Worm (Caenorhabditis elegans) whole organism, late embryonic: ENCODE data around the gene mrck-1.
A peak's percentile ranks its signal among the peaks of the same experiment; 100 is the strongest.

Experiments
- C38D4.7 ChIP-seq: fragments of 200-800 bp; sonication (Bioruptor generic); optimal IDR thresholded peaks from 2 replicates; lab custom pipeline; 2018; ENCODE audit warnings: mild to moderate bottlenecking, missing genetic modification characterization, moderate library complexity, missing compliant biosample characterization
- K02D7.2 ChIP-seq: sonication (generic microtip); optimal IDR thresholded peaks from 2 replicates; lab custom pipeline; 2017; ENCODE audit warnings: mild to moderate bottlenecking, missing genetic modification characterization, missing compliant biosample characterization
- T23F11.4 ChIP-seq: fragments of 200-800 bp; sonication (Bioruptor generic); optimal IDR thresholded peaks from 2 replicates; lab custom pipeline; 2018; ENCODE audit warnings: mild to moderate bottlenecking, missing genetic modification characterization, missing compliant biosample characterization
- ahr-1 ChIP-seq: sonication (generic microtip); optimal IDR thresholded peaks from 2 replicates; lab custom pipeline; 2016; ENCODE audit warnings: missing genetic modification characterization, missing compliant biosample characterization
- ama-1 ChIP-seq: fragments of 150-350 bp; optimal IDR thresholded peaks from 2 replicates; lab custom pipeline; 2014
- ceh-14 ChIP-seq: sonication (generic microtip); optimal IDR thresholded peaks from 2 replicates; lab custom pipeline; 2016; ENCODE audit warnings: missing genotype, missing genetic modification characterization, missing compliant biosample characterization
- ceh-18 ChIP-seq: sonication (generic microtip); optimal IDR thresholded peaks from 2 replicates; lab custom pipeline; 2016; ENCODE audit warnings: missing genetic modification characterization, missing compliant biosample characterization
- ceh-22 ChIP-seq: sonication (generic microtip); optimal IDR thresholded peaks from 2 replicates; lab custom pipeline; 2017; ENCODE audit warnings: missing biosample characterization, missing genetic modification characterization
- ceh-31 ChIP-seq: sonication (generic microtip); optimal IDR thresholded peaks from 2 replicates; lab custom pipeline; 2016; ENCODE audit warnings: missing genetic modification characterization, missing compliant biosample characterization
- ceh-45 ChIP-seq: fragments of 200-800 bp; sonication (Bioruptor generic); IDR thresholded peaks from 2 replicates; pipeline ENCODE4 v1.3.6; 2022; ENCODE audit warnings: missing genetic modification reagents, missing genetic modification characterization, missing compliant biosample characterization
- ceh-6 ChIP-seq: fragments of 200-800 bp; sonication (Bioruptor generic); optimal IDR thresholded peaks from 2 replicates; lab custom pipeline; 2018; ENCODE audit warnings: mild to moderate bottlenecking, missing genetic modification characterization, missing compliant biosample characterization
- ceh-9 ChIP-seq: sonication (generic microtip); optimal IDR thresholded peaks from 2 replicates; lab custom pipeline; 2016; ENCODE audit warnings: mild to moderate bottlenecking, missing genetic modification characterization, inconsistent platforms, missing compliant biosample characterization
- che-1 ChIP-seq: sonication (generic microtip); optimal IDR thresholded peaks from 2 replicates; lab custom pipeline; 2016; ENCODE audit warnings: mild to moderate bottlenecking, missing genetic modification characterization, missing compliant biosample characterization
- dmd-4 ChIP-seq: sonication (generic microtip); optimal IDR thresholded peaks from 2 replicates; lab custom pipeline; 2016; ENCODE audit warnings: borderline replicate concordance, missing genetic modification characterization, missing compliant biosample characterization
- dve-1 ChIP-seq: sonication (generic microtip); optimal IDR thresholded peaks from 2 replicates; lab custom pipeline; 2017; ENCODE audit warnings: antibody characterized with exemption, mild to moderate bottlenecking, missing genetic modification characterization, missing compliant biosample characterization
- elt-2 ChIP-seq: sonication (generic microtip); optimal IDR thresholded peaks from 2 replicates; lab custom pipeline; 2016; ENCODE audit warnings: missing genetic modification reagents, missing genetic modification characterization, missing compliant biosample characterization
- ets-4 ChIP-seq: sonication (generic microtip); optimal IDR thresholded peaks from 2 replicates; lab custom pipeline; 2016; ENCODE audit warnings: missing genetic modification characterization, missing compliant biosample characterization
- eyg-1 ChIP-seq: sonication (generic microtip); optimal IDR thresholded peaks from 2 replicates; lab custom pipeline; 2016; ENCODE audit warnings: missing genotype, missing genetic modification characterization, missing compliant biosample characterization
- fkh-10 ChIP-seq: fragments of 150-350 bp; optimal IDR thresholded peaks from 2 replicates; lab custom pipeline; 2014; ENCODE audit warnings: missing biosample characterization, missing genetic modification reagents, missing genetic modification characterization
- fkh-6 ChIP-seq: sonication (generic microtip); optimal IDR thresholded peaks from 2 replicates; lab custom pipeline; 2016; ENCODE audit warnings: missing genetic modification characterization, missing compliant biosample characterization
- gmeb-2 ChIP-seq: sonication (generic microtip); optimal IDR thresholded peaks from 2 replicates; lab custom pipeline; 2016; ENCODE audit warnings: missing genetic modification characterization, inconsistent platforms, missing compliant biosample characterization
- hlh-15 ChIP-seq: sonication (generic microtip); optimal IDR thresholded peaks from 2 replicates; lab custom pipeline; 2016; ENCODE audit warnings: missing genetic modification characterization, missing compliant biosample characterization
- hlh-30 ChIP-seq: sonication (generic microtip); optimal IDR thresholded peaks from 2 replicates; lab custom pipeline; 2017; ENCODE audit warnings: antibody characterized with exemption, missing genetic modification characterization, missing compliant biosample characterization; ENCODE audit not compliant: insufficient read depth
- hlh-6 ChIP-seq: sonication (generic microtip); optimal IDR thresholded peaks from 2 replicates; lab custom pipeline; 2016; ENCODE audit warnings: missing genotype, missing genetic modification characterization, missing compliant biosample characterization
- hlh-8 ChIP-seq: sonication (generic microtip); optimal IDR thresholded peaks from 2 replicates; lab custom pipeline; 2016; ENCODE audit warnings: missing genotype, missing genetic modification characterization, missing compliant biosample characterization
- mec-3 ChIP-seq: sonication (generic microtip); optimal IDR thresholded peaks from 2 replicates; lab custom pipeline; 2016; ENCODE audit warnings: borderline replicate concordance, missing genetic modification characterization, missing compliant biosample characterization
- nfya-1 ChIP-seq: sonication (generic microtip); optimal IDR thresholded peaks from 2 replicates; lab custom pipeline; 2017; ENCODE audit warnings: missing genetic modification characterization, mild to moderate bottlenecking, missing compliant biosample characterization, antibody characterized with exemption, moderate library complexity
- nhr-232 ChIP-seq: sonication (generic microtip); optimal IDR thresholded peaks from 2 replicates; lab custom pipeline; 2016; ENCODE audit warnings: missing genetic modification characterization, missing compliant biosample characterization
- pat-9 ChIP-seq: fragments of 200-800 bp; sonication (Bioruptor generic); optimal IDR thresholded peaks from 2 replicates; lab custom pipeline; 2018; ENCODE audit warnings: mild to moderate bottlenecking, missing genetic modification characterization, moderate library complexity, missing compliant biosample characterization
- pax-1 ChIP-seq: fragments of 150-350 bp; optimal IDR thresholded peaks from 2 replicates; lab custom pipeline; 2014; ENCODE audit warnings: missing biosample characterization, missing genetic modification characterization
- pha-2 ChIP-seq: sonication (generic microtip); optimal IDR thresholded peaks from 2 replicates; lab custom pipeline; 2017; ENCODE audit warnings: mild to moderate bottlenecking, missing genetic modification characterization, missing compliant biosample characterization
- pha-4 ChIP-seq: fragments of 150-350 bp; optimal IDR thresholded peaks from 2 replicates; lab custom pipeline; 2018; ENCODE audit warnings: missing biosample characterization, missing genetic modification reagents, missing genetic modification characterization
- pqm-1 ChIP-seq: sonication (generic microtip); optimal IDR thresholded peaks from 2 replicates; lab custom pipeline; 2016; ENCODE audit warnings: missing genetic modification characterization, missing compliant biosample characterization
- pros-1 ChIP-seq: fragments of 150-350 bp; optimal IDR thresholded peaks from 2 replicates; lab custom pipeline; 2014; ENCODE audit warnings: missing biosample characterization, missing genetic modification reagents, missing genetic modification characterization
- rnt-1 ChIP-seq: sonication (generic microtip); optimal IDR thresholded peaks from 2 replicates; lab custom pipeline; 2016; ENCODE audit warnings: missing genetic modification characterization, missing compliant biosample characterization
- sdc-2 ChIP-seq: sonication (generic microtip); optimal IDR thresholded peaks from 2 replicates; lab custom pipeline; 2016; ENCODE audit warnings: missing genotype, missing genetic modification characterization, missing compliant biosample characterization
- sox-2 ChIP-seq: fragments of 200-800 bp; sonication (Bioruptor generic); IDR thresholded peaks from 2 replicates; pipeline ENCODE4 v1.3.6; 2022; ENCODE audit warnings: missing genetic modification reagents, missing genetic modification characterization, missing compliant biosample characterization
- sox-4 ChIP-seq: sonication (generic microtip); optimal IDR thresholded peaks from 2 replicates; lab custom pipeline; 2017; ENCODE audit warnings: mild to moderate bottlenecking, missing genetic modification characterization, inconsistent platforms, missing compliant biosample characterization
- tbx-2 ChIP-seq: sonication (generic microtip); optimal IDR thresholded peaks from 2 replicates; lab custom pipeline; 2016; ENCODE audit warnings: missing genetic modification characterization, missing compliant biosample characterization
- tbx-7 ChIP-seq: sonication (generic microtip); optimal IDR thresholded peaks from 2 replicates; lab custom pipeline; 2016; ENCODE audit warnings: missing genotype, missing genetic modification characterization, missing compliant biosample characterization
- ttx-3 ChIP-seq: sonication (generic microtip); optimal IDR thresholded peaks from 2 replicates; lab custom pipeline; 2016; ENCODE audit warnings: missing genetic modification reagents, missing genetic modification characterization, missing compliant biosample characterization
- unc-3 ChIP-seq, 2 experiments: fragments of 200-800 bp in 1 of 2; sonication (Bioruptor generic) in 1 of 2; sonication (generic microtip) in 1 of 2; conservative IDR thresholded peaks in 1 of 2; optimal IDR thresholded peaks in 1 of 2; 2 replicates each; pipeline versions ENCODE4 v1.3.6 to Lab custom; 2016 to 2022; ENCODE audit warnings: missing compliant biosample characterization in 2 of 2, missing genetic modification characterization in 2 of 2, missing genetic modification reagents in 1 of 2
- unc-42 ChIP-seq: sonication (generic microtip); optimal IDR thresholded peaks from 2 replicates; lab custom pipeline; 2016; ENCODE audit warnings: missing genotype, missing genetic modification characterization, missing compliant biosample characterization
- unc-55 ChIP-seq: sonication (generic microtip); optimal IDR thresholded peaks from 2 replicates; lab custom pipeline; 2017; ENCODE audit warnings: missing biosample characterization, missing genetic modification reagents, missing genetic modification characterization
- ztf-16 ChIP-seq: sonication (generic microtip); optimal IDR thresholded peaks from 2 replicates; lab custom pipeline; 2017; ENCODE audit warnings: missing genetic modification characterization, missing compliant biosample characterization

The mrck-1 gene

ce11 chrV:6229457-6229949 lies 37.6 kb downstream of the mrck-1 start:
- TF ChIP-seq ceh-6 (GFP tag; lab: Kevin White, UChicago), result no peak
- no peak for TF ChIP-seq ztf-16 (tag; lab: Kevin White, UChicago)
- TF ChIP-seq ceh-31 (tag; lab: Kevin White, UChicago), result peak; percentile 8
- TF ChIP-seq ets-4 (tag; lab: Kevin White, UChicago), result peak; percentile 0
- TF ChIP-seq hlh-15 (tag; lab: Kevin White, UChicago), result no peak
- no peak for TF ChIP-seq pax-1 (tag; lab: Kevin White, UChicago)
- no peak for TF ChIP-seq pha-2 (tag; lab: Kevin White, UChicago)
- no peak for TF ChIP-seq ama-1 (lab: Kevin White, UChicago)
- peak; percentile 46 for TF ChIP-seq rnt-1 (tag; lab: Kevin White, UChicago)
- peak; percentile 82 for TF ChIP-seq ceh-18 (tag; lab: Kevin White, UChicago)
- TF ChIP-seq ceh-9, result no peak
- TF ChIP-seq unc-3 (GFP tag; conservative IDR thresholded peaks at IDR 0.05; lab: Robert Waterston, UW), result no peak
- no peak for TF ChIP-seq unc-3 (tag; optimal IDR thresholded peaks at IDR 0.05; lab: Kevin White, UChicago)
- TF ChIP-seq pqm-1 (tag; lab: Kevin White, UChicago), result peak; percentile 68
- peak; percentile 97 for TF ChIP-seq elt-2 (tag; lab: Kevin White, UChicago)

ce11 chrV:6228920-6229456 lies 38.1 kb downstream of the mrck-1 start:
- TF ChIP-seq ztf-16 (tag; lab: Kevin White, UChicago), result no peak
- no peak for TF ChIP-seq pqm-1 (tag; lab: Kevin White, UChicago)
- TF ChIP-seq pat-9, result no peak
- TF ChIP-seq elt-2 (tag; lab: Kevin White, UChicago), result no peak
- TF ChIP-seq hlh-6, result no peak
- no peak for TF ChIP-seq tbx-7 (tag; lab: Kevin White, UChicago)
- no peak for TF ChIP-seq pros-1 (tag; lab: Kevin White, UChicago)
- no peak for TF ChIP-seq sox-2 (GFP tag; lab: Robert Waterston, UW)
- no peak for TF ChIP-seq gmeb-2 (tag; lab: Kevin White, UChicago)
- no peak for TF ChIP-seq ceh-45 (GFP tag; lab: Robert Waterston, UW)
- TF ChIP-seq rnt-1 (tag; lab: Kevin White, UChicago), result no peak
- no peak for TF ChIP-seq hlh-30
- TF ChIP-seq pax-1 (tag; lab: Kevin White, UChicago), result no peak
- no peak for TF ChIP-seq ahr-1
- TF ChIP-seq ceh-22, result no peak
- no peak for TF ChIP-seq ceh-31 (tag; lab: Kevin White, UChicago)
- no peak for TF ChIP-seq ceh-14 (tag; lab: Kevin White, UChicago)

ce11 chrV:6228400-6228895 lies 38.6 kb downstream of the mrck-1 start:
- TF ChIP-seq dve-1 (tag; lab: Kevin White, UChicago) (no peak), ceh-22 (peak; percentile 10), nfya-1 (peak; percentile 54), C38D4.7 (GFP tag; lab: Kevin White, UChicago) (no peak), unc-55 (GFP tag; lab: Kevin White, UChicago) (peak; percentile 1), dmd-4 (tag; lab: Kevin White, UChicago) (no peak), sdc-2 (tag; lab: Kevin White, UChicago) (no peak), fkh-6 (tag; lab: Kevin White, UChicago) (no peak), tbx-2 (tag; lab: Kevin White, UChicago) (no peak), eyg-1 (no peak), ttx-3 (no peak), K02D7.2 (tag; lab: Kevin White, UChicago) (no peak), unc-42 (peak; percentile 7), sox-4 (no peak), T23F11.4 (GFP tag; lab: Kevin White, UChicago) (no peak), fkh-10 (GFP tag; lab: Kevin White, UChicago) (no peak), hlh-30 (peak; percentile 51), hlh-8 (tag; lab: Kevin White, UChicago) (no peak), pha-4 (tag; lab: Kevin White, UChicago) (no peak), che-1 (no peak), pqm-1 (tag; lab: Kevin White, UChicago) (no peak), mec-3 (no peak), nhr-232 (tag; lab: Kevin White, UChicago) (no peak)
